Fruit fly (Drosophila melanogaster) whole organism, embryonic: ENCODE results near the gene MESK4.
A peak's percentile ranks its signal among the peaks of the same experiment; 100 is the strongest.

Source experiments
- Aef1 ChIP-seq: fragments of 200-800 bp; sonication (Bioruptor generic); IDR thresholded peaks from 3 replicates; pipeline ENCODE4 v1.3.6; 2022; ENCODE audit warnings: missing biosample characterization, missing genetic modification characterization
- Asciz ChIP-seq: fragments of 200-800 bp; sonication (Bioruptor generic); optimal IDR thresholded peaks from 2 replicates; lab custom pipeline; 2017; ENCODE audit warnings: missing biosample characterization, mild to moderate bottlenecking, missing genetic modification characterization, missing genetic modification reagents
- Atf3 ChIP-seq: fragments of 200-800 bp; sonication (Bioruptor generic); optimal IDR thresholded peaks from 3 replicates; lab custom pipeline; 2016; ENCODE audit warnings: missing biosample characterization, missing genetic modification characterization
- Bgb ChIP-seq: fragments of 200-800 bp; sonication (Bioruptor generic); IDR thresholded peaks from 2 replicates; pipeline ENCODE4 v1.3.6; 2022; ENCODE audit warnings: missing biosample characterization, missing genetic modification characterization; ENCODE audit not compliant: partially characterized antibody
- CG11247 ChIP-seq: fragments of 200-800 bp; sonication (Bioruptor generic); IDR thresholded peaks from 2 replicates; pipeline ENCODE4 v1.3.6; 2022; ENCODE audit warnings: missing biosample characterization, missing genetic modification characterization
- CG12659 ChIP-seq: fragments of 200-800 bp; sonication (Bioruptor generic); optimal IDR thresholded peaks from 3 replicates; lab custom pipeline; 2017; ENCODE audit warnings: mild to moderate bottlenecking, missing biosample characterization, missing genetic modification reagents, missing genetic modification characterization
- CG12942 ChIP-seq: fragments of 200-800 bp; sonication (Bioruptor generic); optimal IDR thresholded peaks from 3 replicates; lab custom pipeline; 2016; ENCODE audit warnings: missing biosample characterization, missing genetic modification characterization
- CG1647 ChIP-seq: fragments of 200-800 bp; sonication (Bioruptor generic); optimal IDR thresholded peaks from 3 replicates; lab custom pipeline; 2016; ENCODE audit warnings: missing biosample characterization, missing genetic modification characterization
- CG17568 ChIP-seq: fragments of 200-800 bp; sonication (Bioruptor generic); optimal IDR thresholded peaks from 2 replicates; lab custom pipeline; 2018; ENCODE audit warnings: missing biosample characterization, mild to moderate bottlenecking, missing genetic modification characterization, moderate library complexity
- CG18262 ChIP-seq: fragments of 200-800 bp; optimal IDR thresholded peaks from 3 replicates; lab custom pipeline; 2019; ENCODE audit warnings: missing biosample characterization, mild to moderate bottlenecking, missing genetic modification characterization, moderate library complexity
- CG2678 ChIP-seq: fragments of 200-800 bp; sonication (Bioruptor generic); optimal IDR thresholded peaks from 3 replicates; lab custom pipeline; 2019; ENCODE audit warnings: missing biosample characterization, mild to moderate bottlenecking, missing genetic modification characterization, moderate library complexity
- CG34224 ChIP-seq: fragments of 200-800 bp; sonication (Bioruptor generic); IDR thresholded peaks from 3 replicates; pipeline ENCODE4 v1.3.6; 2022; ENCODE audit warnings: missing biosample characterization, missing genetic modification characterization; ENCODE audit not compliant: partially characterized antibody
- CG3847 ChIP-seq: fragments of 200-800 bp; sonication (Bioruptor generic); IDR thresholded peaks from 2 replicates; pipeline ENCODE4 v1.3.6; 2022; ENCODE audit warnings: missing biosample characterization, missing genetic modification characterization
- CG42726 ChIP-seq: fragments of 200-800 bp; sonication (Bioruptor generic); IDR thresholded peaks from 2 replicates; pipeline ENCODE4 v1.3.6; 2022; ENCODE audit warnings: missing biosample characterization, missing genetic modification characterization; ENCODE audit not compliant: partially characterized antibody
- CG43689 ChIP-seq: fragments of 200-800 bp; sonication (Bioruptor generic); IDR thresholded peaks from 2 replicates; pipeline ENCODE4 v1.3.6; 2022; ENCODE audit warnings: missing biosample characterization, missing genetic modification characterization
- CG4424 ChIP-seq: fragments of 200-800 bp; sonication (Bioruptor generic); optimal IDR thresholded peaks from 3 replicates; lab custom pipeline; 2016; ENCODE audit warnings: missing biosample characterization, missing genetic modification characterization
- CG4707 ChIP-seq: fragments of 200-800 bp; sonication (Bioruptor generic); optimal IDR thresholded peaks from 2 replicates; lab custom pipeline; 2018; ENCODE audit warnings: missing biosample characterization, mild to moderate bottlenecking, missing genetic modification characterization, moderate library complexity
- CG6175 ChIP-seq: fragments of 200-800 bp; sonication (Bioruptor generic); IDR thresholded peaks from 3 replicates; pipeline ENCODE4 v1.3.6; 2022; ENCODE audit warnings: missing biosample characterization, missing genetic modification characterization
- CG6254 ChIP-seq: fragments of 200-800 bp; sonication (Bioruptor generic); optimal IDR thresholded peaks from 3 replicates; lab custom pipeline; 2017; ENCODE audit warnings: mild to moderate bottlenecking, missing biosample characterization, missing genetic modification reagents, missing genetic modification characterization
- CG6654 ChIP-seq: fragments of 200-800 bp; sonication (Bioruptor generic); optimal IDR thresholded peaks from 2 replicates; lab custom pipeline; 2017; ENCODE audit warnings: missing biosample characterization, mild to moderate bottlenecking, missing genetic modification characterization
- CG6689 ChIP-seq: fragments of 200-800 bp; sonication (Bioruptor generic); IDR thresholded peaks from 2 replicates; pipeline ENCODE4 v1.3.6; 2022; ENCODE audit warnings: missing biosample characterization, missing genetic modification characterization
- CG7556 ChIP-seq: fragments of 200-800 bp; sonication (Bioruptor generic); optimal IDR thresholded peaks from 2 replicates; lab custom pipeline; 2017; ENCODE audit warnings: missing biosample characterization, mild to moderate bottlenecking, missing genetic modification characterization
- CG8290 ChIP-seq, 3 experiments: fragments of 200-800 bp; sonication (Bioruptor generic); optimal IDR thresholded peaks; 2 replicates each; lab custom pipeline; 2016 to 2019; ENCODE audit warnings: missing biosample characterization in 3 of 3, missing genetic modification characterization in 3 of 3, mild to moderate bottlenecking in 2 of 3, moderate library complexity in 1 of 3
- CG8924 ChIP-seq: fragments of 200-800 bp; optimal IDR thresholded peaks from 3 replicates; lab custom pipeline; 2019; ENCODE audit warnings: missing biosample characterization, mild to moderate bottlenecking, missing genetic modification characterization, moderate library complexity
- D19A ChIP-seq: fragments of 200-800 bp; optimal IDR thresholded peaks from 3 replicates; lab custom pipeline; 2019; ENCODE audit warnings: missing biosample characterization, mild to moderate bottlenecking, missing genetic modification characterization, moderate library complexity
- Doc2 ChIP-seq: fragments of 200-800 bp; sonication (Bioruptor generic); IDR thresholded peaks from 2 replicates; pipeline ENCODE4 v1.3.6; 2022; ENCODE audit warnings: missing biosample characterization, missing genetic modification characterization
- HmgZ ChIP-seq: fragments of 200-800 bp; sonication (Bioruptor generic); optimal IDR thresholded peaks from 2 replicates; lab custom pipeline; 2018; ENCODE audit warnings: missing biosample characterization, mild to moderate bottlenecking, missing genetic modification characterization
- Mad ChIP-seq: fragments of 200-800 bp; sonication (Bioruptor generic); optimal IDR thresholded peaks from 2 replicates; lab custom pipeline; 2016; ENCODE audit warnings: missing biosample characterization, missing genetic modification characterization
- Rx ChIP-seq: fragments of 200-800 bp; sonication (Bioruptor generic); IDR thresholded peaks from 2 replicates; pipeline ENCODE4 v1.3.6; 2022; ENCODE audit warnings: missing biosample characterization, missing genetic modification characterization
- Scr ChIP-seq: fragments of 200-800 bp; sonication (Bioruptor generic); IDR thresholded peaks from 2 replicates; pipeline ENCODE4 v1.3.6; 2022; ENCODE audit warnings: missing biosample characterization, missing genetic modification characterization; ENCODE audit not compliant: partially characterized antibody
- Sin3A ChIP-seq: fragments of >200 bp; optimal IDR thresholded peaks from 2 replicates; lab custom pipeline; 2018
- Ssrp ChIP-seq: fragments of 200-800 bp; sonication (Bioruptor generic); optimal IDR thresholded peaks from 2 replicates; lab custom pipeline; 2018; ENCODE audit warnings: missing biosample characterization, mild to moderate bottlenecking, missing genetic modification characterization, moderate library complexity
- Taf1 ChIP-seq: fragments of 200-800 bp; sonication (Bioruptor generic); IDR thresholded peaks from 2 replicates; pipeline ENCODE4 v1.3.6; 2022; ENCODE audit warnings: missing biosample characterization, missing genetic modification characterization
- Trl ChIP-seq, 3 experiments: fragments of >200 bp in 2 of 3; fragments of 200-800 bp in 1 of 3; sonication (Bioruptor generic) in 1 of 3; optimal IDR thresholded peaks; 2 replicates in 1 of 3; 3 replicates in 2 of 3; lab custom pipeline; 2016 to 2017; ENCODE audit warnings: missing biosample characterization in 1 of 3, missing genetic modification characterization in 1 of 3
- bcd ChIP-seq: fragments of 200-800 bp; sonication (Bioruptor generic); optimal IDR thresholded peaks from 2 replicates; lab custom pipeline; 2017; ENCODE audit warnings: missing biosample characterization, mild to moderate bottlenecking, missing genetic modification characterization
- cg ChIP-seq: fragments of 200-800 bp; sonication (Bioruptor generic); optimal IDR thresholded peaks from 3 replicates; lab custom pipeline; 2019; ENCODE audit warnings: missing biosample characterization, mild to moderate bottlenecking, missing genetic modification characterization, moderate library complexity
- corto ChIP-seq: fragments of 200-800 bp; sonication (Bioruptor generic); optimal IDR thresholded peaks from 2 replicates; lab custom pipeline; 2016; ENCODE audit warnings: missing biosample characterization, mild to moderate bottlenecking, missing genetic modification characterization, moderate library complexity
- dpn ChIP-seq, 2 experiments: fragments of 200-800 bp; sonication (Bioruptor generic); optimal IDR thresholded peaks; 3 replicates each; lab custom pipeline; 2016; ENCODE audit warnings: missing biosample characterization in 2 of 2, missing genetic modification characterization in 2 of 2
- fd96Cb ChIP-seq: fragments of 200-800 bp; sonication (Bioruptor generic); optimal IDR thresholded peaks from 2 replicates; lab custom pipeline; 2018; ENCODE audit warnings: missing biosample characterization, mild to moderate bottlenecking, missing genetic modification characterization, moderate library complexity
- gcm2 ChIP-seq: fragments of 200-800 bp; sonication (Bioruptor generic); optimal IDR thresholded peaks from 2 replicates; lab custom pipeline; 2016; ENCODE audit warnings: missing biosample characterization, missing genetic modification characterization
- grau ChIP-seq: fragments of 200-800 bp; optimal IDR thresholded peaks from 3 replicates; lab custom pipeline; 2019; ENCODE audit warnings: missing biosample characterization, mild to moderate bottlenecking, missing genetic modification characterization, moderate library complexity
- grn ChIP-seq: fragments of 200-800 bp; sonication (Bioruptor generic); optimal IDR thresholded peaks from 3 replicates; lab custom pipeline; 2017; ENCODE audit warnings: missing biosample characterization, missing genetic modification characterization
- lilli ChIP-seq: fragments of 200-800 bp; sonication (Bioruptor generic); optimal IDR thresholded peaks from 3 replicates; lab custom pipeline; 2016; ENCODE audit warnings: missing biosample characterization, missing genetic modification characterization
- pan ChIP-seq, 4 experiments: fragments of >200 bp in 3 of 4; fragments of 200-800 bp in 1 of 4; sonication (Bioruptor generic) in 1 of 4; optimal IDR thresholded peaks in 3 of 4; IDR thresholded peaks in 1 of 4; 2 replicates each; pipeline versions ENCODE4 v1.3.6 to Lab custom; 2017 to 2022; ENCODE audit warnings: missing biosample characterization in 2 of 4, missing genetic modification characterization in 2 of 4, mixed read lengths in 1 of 4
- pnt ChIP-seq: fragments of 200-800 bp; sonication (Bioruptor generic); optimal IDR thresholded peaks from 3 replicates; lab custom pipeline; 2016; ENCODE audit warnings: missing biosample characterization, missing genetic modification characterization
- ro ChIP-seq: fragments of 200-800 bp; sonication (Bioruptor generic); IDR thresholded peaks from 2 replicates; pipeline ENCODE4 v1.3.6; 2022; ENCODE audit warnings: missing biosample characterization, missing genetic modification characterization
- sc ChIP-seq, 3 experiments: fragments of >200 bp in 2 of 3; fragments of 200-800 bp in 1 of 3; sonication (Bioruptor generic) in 1 of 3; optimal IDR thresholded peaks; 2 replicates in 2 of 3; 3 replicates in 1 of 3; lab custom pipeline; 2017; ENCODE audit warnings: mild to moderate bottlenecking in 1 of 3, missing biosample characterization in 1 of 3, missing genetic modification characterization in 1 of 3, missing genetic modification reagents in 1 of 3
- twi ChIP-seq: fragments of 200-800 bp; optimal IDR thresholded peaks from 2 replicates; lab custom pipeline; 2019; ENCODE audit warnings: missing biosample characterization, mild to moderate bottlenecking, missing genetic modification characterization, moderate library complexity
- unc-4 ChIP-seq: fragments of 200-800 bp; sonication (Bioruptor generic); IDR thresholded peaks from 2 replicates; pipeline ENCODE4 v1.3.6; 2022; ENCODE audit warnings: missing biosample characterization, missing genetic modification characterization; ENCODE audit not compliant: partially characterized antibody

Gene MESK4

dm6 chr3R:16948667-16949066 is 39.9 kb upstream of the MESK4 start:
- TF ChIP-seq gcm2 (no peak), CG1647 (GFP tag; lab: Kevin White, UChicago) (no peak), CG34224 (GFP tag; lab: Robert Waterston, UW) (0 out of 3 replicates have a peak, but pooled peaks have one; percentile 13), CG6254 (GFP tag; lab: Kevin White, UChicago) (no peak), Trl (optimal IDR thresholded peaks at IDR 0.05; lab: Kevin White, UChicago) (peak in 1 of 2 experiments; percentile 5), Trl (GFP tag; optimal IDR thresholded peaks at IDR 0.05; lab: Kevin White, UChicago) (no peak), CG4707 (no peak), Scr (GFP tag; lab: Robert Waterston, UW) (no peak), CG17568 (GFP tag; lab: Kevin White, UChicago) (no peak), CG12942 (GFP tag; lab: Kevin White, UChicago) (no peak), Atf3 (GFP tag; lab: Kevin White, UChicago) (no peak), CG12659 (GFP tag; lab: Kevin White, UChicago) (no peak), grn (GFP tag; lab: Kevin White, UChicago) (no peak), unc-4 (GFP tag; lab: Robert Waterston, UW) (no peak), CG2678 (tag; lab: Kevin White, UChicago) (no peak), CG3847 (GFP tag; lab: Robert Waterston, UW) (no peak), corto (GFP tag; lab: Kevin White, UChicago) (no peak), CG42726 (no peak), Bgb (peak; percentile 47), lilli (no peak), CG8290 (GFP tag; optimal IDR thresholded peaks at IDR 0.05; lab: Kevin White, UChicago) (no peak), CG8290 (tag; optimal IDR thresholded peaks at IDR 0.05; lab: Kevin White, UChicago) (no peak), fd96Cb (tag; lab: Kevin White, UChicago) (no peak), twi (tag; lab: Kevin White, UChicago) (peak; percentile 77), CG18262 (tag; lab: Kevin White, UChicago) (no peak), CG11247 (no peak), Taf1 (no peak), dpn (GFP tag; optimal IDR thresholded peaks at IDR 0.05; lab: Kevin White, UChicago) (peak in 1 of 2 experiments; percentile 39), CG8924 (tag; lab: Kevin White, UChicago) (no peak), Doc2 (no peak), cg (GFP tag; lab: Kevin White, UChicago) (peak; percentile 68), grau (no peak), pnt (GFP tag; lab: Kevin White, UChicago) (no peak), CG6175 (GFP tag; lab: Robert Waterston, UW) (no peak), Aef1 (GFP tag; lab: Robert Waterston, UW) (no peak), Rx (GFP tag; lab: Robert Waterston, UW) (0 out of 2 replicates have a peak, but pooled peaks have one; percentile 6), sc (optimal IDR thresholded peaks at IDR 0.05; lab: Kevin White, UChicago) (no peak), sc (GFP tag; optimal IDR thresholded peaks at IDR 0.05; lab: Kevin White, UChicago) (no peak), bcd (GFP tag; lab: Kevin White, UChicago) (no peak), ro (GFP tag; lab: Robert Waterston, UW) (no peak), Mad (GFP tag; lab: Kevin White, UChicago) (no peak), D19A (tag; lab: Kevin White, UChicago) (no peak), Asciz (no peak), CG43689 (GFP tag; lab: Robert Waterston, UW) (no peak), CG7556 (no peak), CG4424 (GFP tag; lab: Kevin White, UChicago) (peak; percentile 25), HmgZ (no peak), CG6654 (GFP tag; lab: Kevin White, UChicago) (no peak), Sin3A (lab: Kevin White, UChicago) (no peak), pan (optimal IDR thresholded peaks at IDR 0.05; lab: Kevin White, UChicago) (no peak), pan (GFP tag; optimal IDR thresholded peaks at IDR 0.05 in 1 of 2, IDR thresholded peaks at IDR 0.05 in 1 of 2) (peak in 1 of 2 experiments; percentile 64), CG6689 (GFP tag; lab: Robert Waterston, UW) (peak; percentile 24; the same call in 1 of the 2 replicates), Ssrp (tag; lab: Kevin White, UChicago) (no peak)
